Worm (Caenorhabditis elegans) whole organism, late embryonic: ENCODE results near the gene sre-32.

Experiments
- T23F11.4 ChIP-seq: fragments of 200-800 bp; sonication (Bioruptor generic); optimal IDR thresholded peaks from 2 replicates; lab custom pipeline; 2018; ENCODE audit warnings: mild to moderate bottlenecking, missing genetic modification characterization, missing compliant biosample characterization
- fkh-10 ChIP-seq: fragments of 150-350 bp; optimal IDR thresholded peaks from 2 replicates; lab custom pipeline; 2014; ENCODE audit warnings: missing biosample characterization, missing genetic modification reagents, missing genetic modification characterization
- fkh-6 ChIP-seq: sonication (generic microtip); optimal IDR thresholded peaks from 2 replicates; lab custom pipeline; 2016; ENCODE audit warnings: missing genetic modification characterization, missing compliant biosample characterization
- hlh-30 ChIP-seq: sonication (generic microtip); optimal IDR thresholded peaks from 2 replicates; lab custom pipeline; 2017; ENCODE audit warnings: antibody characterized with exemption, missing genetic modification characterization, missing compliant biosample characterization; ENCODE audit not compliant: insufficient read depth
- pqm-1 ChIP-seq: sonication (generic microtip); optimal IDR thresholded peaks from 2 replicates; lab custom pipeline; 2016; ENCODE audit warnings: missing genetic modification characterization, missing compliant biosample characterization
- pros-1 ChIP-seq: fragments of 150-350 bp; optimal IDR thresholded peaks from 2 replicates; lab custom pipeline; 2014; ENCODE audit warnings: missing biosample characterization, missing genetic modification reagents, missing genetic modification characterization
- rnt-1 ChIP-seq: sonication (generic microtip); optimal IDR thresholded peaks from 2 replicates; lab custom pipeline; 2016; ENCODE audit warnings: missing genetic modification characterization, missing compliant biosample characterization
- syd-9 ChIP-seq: sonication (generic microtip); optimal IDR thresholded peaks from 2 replicates; lab custom pipeline; 2016; ENCODE audit warnings: mild to moderate bottlenecking, missing genetic modification characterization, moderate library complexity, missing compliant biosample characterization

ce11 chrII:12494067-12494477 is 37.5 kb upstream of the sre-32 start:
- TF ChIP-seq T23F11.4 (GFP tag; lab: Kevin White, UChicago): no peak
- no peak for TF ChIP-seq fkh-10
- TF ChIP-seq pqm-1 (tag; lab: Kevin White, UChicago): no peak
- TF ChIP-seq fkh-6 (tag; lab: Kevin White, UChicago): no peak
- TF ChIP-seq rnt-1 (tag; lab: Kevin White, UChicago): no peak
- TF ChIP-seq hlh-30 (tag; lab: Kevin White, UChicago): no peak
- TF ChIP-seq pros-1 (tag; lab: Kevin White, UChicago): no peak
- no peak for TF ChIP-seq syd-9 (tag; lab: Kevin White, UChicago)
